Fruit fly (Drosophila melanogaster) whole organism: ENCODE results near the gene CG13926.

Experiments used
- CG8478 ChIP-seq: fragments of >200 bp; optimal IDR thresholded peaks from 2 replicates; lab custom pipeline; 2018; ENCODE audit warnings: inconsistent platforms
- Dll ChIP-seq: fragments of >200 bp; optimal IDR thresholded peaks from 2 replicates; lab custom pipeline; 2017
- EcR ChIP-seq, 2 experiments: fragments of >200 bp; optimal IDR thresholded peaks; 2 replicates each; lab custom pipeline; 2017; ENCODE audit warnings: missing biosample characterization in 2 of 2, missing genetic modification characterization in 2 of 2, missing genetic modification reagents in 2 of 2
- pan ChIP-seq: fragments of >200 bp; optimal IDR thresholded peaks from 2 replicates; lab custom pipeline; 2017
- psq ChIP-seq: fragments of >200 bp; optimal IDR thresholded peaks from 2 replicates; lab custom pipeline; 2017
- usp ChIP-seq: fragments of >200 bp; optimal IDR thresholded peaks from 2 replicates; lab custom pipeline; 2017; ENCODE audit warnings: missing biosample characterization, missing genetic modification characterization, mixed read lengths

CG13926 gene

DNA sequence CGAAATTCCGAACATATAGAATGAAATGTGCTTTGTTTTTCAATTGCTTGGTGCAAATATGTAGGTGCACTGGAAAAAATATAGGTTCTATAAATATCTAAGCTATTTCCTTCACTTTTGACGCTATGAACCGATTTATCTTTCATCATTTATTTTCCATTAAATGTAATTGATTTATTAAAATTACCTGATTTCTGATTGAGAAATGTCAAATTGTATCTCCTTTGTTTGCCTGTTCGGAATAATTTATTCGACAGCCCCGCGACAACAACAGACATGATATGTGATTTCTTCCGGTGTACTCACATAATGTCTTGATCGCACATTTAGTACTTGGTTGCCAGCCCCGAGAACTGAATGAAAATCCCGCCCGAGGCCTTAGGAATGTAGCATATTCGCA lies 8.3 kb downstream of the CG13926 start:
- TF ChIP-seq CG8478 (lab: Kevin White, UChicago) (no peak), psq (lab: Kevin White, UChicago) (no peak), EcR (GFP tag; optimal IDR thresholded peaks at IDR 0.05; lab: Kevin White, UChicago) (no peak), pan (no peak), Dll (no peak), usp (GFP tag; lab: Kevin White, UChicago) (no peak)

dm6 chr3L:1602833-1603128 lies 15.2 kb downstream of the CG13926 start, which contains the start of the genes CG18170 and CG33791:
Gene CG18170, plus strand, starts transcription at chr3L:1602954.
Gene CG33791, plus strand, starts transcription at chr3L:1602954.
- TF ChIP-seq Dll, result no peak
- no peak for TF ChIP-seq CG8478 (lab: Kevin White, UChicago)
- no peak for TF ChIP-seq usp (GFP tag; lab: Kevin White, UChicago)
- TF ChIP-seq EcR (GFP tag; optimal IDR thresholded peaks at IDR 0.05; lab: Kevin White, UChicago), result no peak
- TF ChIP-seq pan, result no peak
- no peak for TF ChIP-seq psq (lab: Kevin White, UChicago)

DNA sequence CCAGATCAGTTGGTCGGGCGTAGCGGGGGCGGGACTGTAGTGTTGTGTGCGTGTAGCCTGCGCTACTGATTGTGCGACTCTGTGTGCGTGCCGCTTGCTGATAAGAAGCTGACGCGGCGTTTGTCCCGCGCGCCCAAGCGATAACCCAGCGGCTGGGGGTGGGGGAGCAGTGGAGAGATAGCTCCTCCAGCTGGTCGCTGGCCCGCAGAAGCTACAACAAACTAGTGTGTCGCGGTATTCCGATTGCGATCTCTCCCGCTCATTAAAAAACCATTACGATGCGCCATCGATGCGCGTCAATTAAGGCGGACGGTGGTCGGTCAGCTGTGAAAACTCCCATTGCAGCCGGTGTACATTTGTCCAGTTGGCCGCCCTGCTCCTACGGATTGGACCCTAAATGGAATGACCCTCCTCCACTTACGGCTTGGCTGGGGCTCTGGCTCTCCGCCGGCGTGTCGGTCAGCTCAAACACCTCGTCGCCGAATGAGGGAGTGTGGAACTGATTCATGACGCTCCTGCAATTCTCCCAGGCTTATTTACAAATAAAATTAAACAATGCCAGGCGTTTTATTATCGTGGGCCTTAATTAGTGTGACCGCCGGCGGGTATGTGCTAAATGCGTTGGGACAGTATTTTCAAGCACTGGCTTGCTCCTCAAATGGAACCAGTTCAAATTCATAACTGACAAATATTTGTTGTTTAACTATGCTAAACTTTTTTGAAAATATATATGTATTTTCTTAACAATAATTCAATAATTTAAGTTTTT lies 15.7 kb downstream of the CG13926 start, which contains the start of gene CG12104:
TSS of gene CG12104 (minus strand) at position 611 of the 769 bp plus-strand sequence.
- TF ChIP-seq Dll (no peak), CG8478 (lab: Kevin White, UChicago) (no peak), psq (lab: Kevin White, UChicago) (no peak), pan (no peak), usp (GFP tag; lab: Kevin White, UChicago) (no peak), EcR (GFP tag; optimal IDR thresholded peaks at IDR 0.05; lab: Kevin White, UChicago) (no peak)

- no peak for TF ChIP-seq usp (GFP tag; lab: Kevin White, UChicago)
- no peak for TF ChIP-seq Dll
- TF ChIP-seq EcR (GFP tag; optimal IDR thresholded peaks at IDR 0.05; lab: Kevin White, UChicago), result no peak
- TF ChIP-seq CG8478 (lab: Kevin White, UChicago), result no peak
- no peak for TF ChIP-seq pan
- TF ChIP-seq psq (lab: Kevin White, UChicago), result no peak
These were observed 25.0 kb downstream of the CG13926 start for dm6 chr3L:1592822-1593452.

dm6 chr3L:1591692-1592371 lies 26.1 kb downstream of the CG13926 start:
- TF ChIP-seq psq (lab: Kevin White, UChicago), result no peak
- TF ChIP-seq usp (GFP tag; lab: Kevin White, UChicago), result no peak
- no peak for TF ChIP-seq CG8478 (lab: Kevin White, UChicago)
- TF ChIP-seq EcR (GFP tag; optimal IDR thresholded peaks at IDR 0.05; lab: Kevin White, UChicago), result no peak
- TF ChIP-seq pan, result no peak
- TF ChIP-seq Dll, result no peak

DNA sequence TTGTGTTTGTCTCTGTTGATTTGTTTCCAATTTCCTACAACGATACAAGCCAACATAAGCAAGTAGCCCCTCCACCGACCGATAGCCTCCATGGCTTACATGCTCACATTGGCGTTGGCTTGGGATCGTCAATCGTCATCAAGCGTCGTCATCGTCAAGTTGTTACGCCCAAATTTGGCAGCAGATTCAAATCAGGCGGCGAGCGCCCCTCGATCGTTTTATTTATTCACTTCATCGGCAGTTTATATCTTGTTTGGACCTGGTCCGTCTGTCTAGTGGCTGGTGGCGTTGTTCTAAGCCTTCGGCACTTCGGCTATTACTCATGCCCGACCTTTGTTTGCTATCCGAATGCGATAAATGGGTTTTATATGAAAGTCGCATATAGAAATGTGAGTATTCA lies 27.8 kb downstream of the CG13926 start:
- no peak for TF ChIP-seq CG8478 (lab: Kevin White, UChicago)
- TF ChIP-seq EcR (GFP tag; optimal IDR thresholded peaks at IDR 0.05; lab: Kevin White, UChicago), result no peak
- TF ChIP-seq Dll, result no peak
- no peak for TF ChIP-seq pan
- no peak for TF ChIP-seq usp (GFP tag; lab: Kevin White, UChicago)
- no peak for TF ChIP-seq psq (lab: Kevin White, UChicago)

DNA sequence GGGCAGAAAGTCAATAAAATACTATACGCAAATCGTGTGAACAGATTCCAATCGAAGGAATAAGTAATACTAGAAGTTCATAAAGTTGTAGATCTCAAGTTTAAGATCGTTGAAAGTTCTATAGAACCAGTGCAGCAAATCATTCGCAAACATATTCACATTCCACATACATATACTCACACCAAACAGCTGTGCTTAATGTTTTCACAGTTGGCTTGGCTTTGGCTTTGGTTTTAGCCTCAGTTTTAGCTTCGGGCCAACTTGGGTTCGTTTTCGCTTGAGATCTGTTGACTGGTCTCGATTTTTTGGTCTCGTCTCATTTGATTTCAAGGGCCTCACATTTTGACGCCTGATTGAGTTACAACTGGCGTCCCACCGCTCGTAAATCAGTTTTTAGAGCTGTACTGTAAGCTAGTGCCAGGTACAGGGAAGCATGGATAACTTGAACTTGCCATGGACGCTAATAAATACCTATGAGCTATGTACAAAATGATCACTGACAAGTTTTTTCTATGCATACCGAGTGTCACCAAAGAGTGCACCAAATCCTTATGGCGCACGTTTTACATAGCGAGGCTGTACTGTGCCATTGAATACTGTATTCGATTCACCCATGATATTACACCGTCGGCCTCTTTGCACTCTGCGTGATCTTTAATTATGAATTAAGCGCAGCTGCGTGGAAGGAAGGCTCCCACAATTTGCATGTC lies 30.7 kb downstream of the CG13926 start:
- no peak for TF ChIP-seq CG8478 (lab: Kevin White, UChicago)
- no peak for TF ChIP-seq Dll
- no peak for TF ChIP-seq EcR (GFP tag; optimal IDR thresholded peaks at IDR 0.05; lab: Kevin White, UChicago)
- no peak for TF ChIP-seq pan
- TF ChIP-seq usp (GFP tag; lab: Kevin White, UChicago), result no peak
- no peak for TF ChIP-seq psq (lab: Kevin White, UChicago)

DNA sequence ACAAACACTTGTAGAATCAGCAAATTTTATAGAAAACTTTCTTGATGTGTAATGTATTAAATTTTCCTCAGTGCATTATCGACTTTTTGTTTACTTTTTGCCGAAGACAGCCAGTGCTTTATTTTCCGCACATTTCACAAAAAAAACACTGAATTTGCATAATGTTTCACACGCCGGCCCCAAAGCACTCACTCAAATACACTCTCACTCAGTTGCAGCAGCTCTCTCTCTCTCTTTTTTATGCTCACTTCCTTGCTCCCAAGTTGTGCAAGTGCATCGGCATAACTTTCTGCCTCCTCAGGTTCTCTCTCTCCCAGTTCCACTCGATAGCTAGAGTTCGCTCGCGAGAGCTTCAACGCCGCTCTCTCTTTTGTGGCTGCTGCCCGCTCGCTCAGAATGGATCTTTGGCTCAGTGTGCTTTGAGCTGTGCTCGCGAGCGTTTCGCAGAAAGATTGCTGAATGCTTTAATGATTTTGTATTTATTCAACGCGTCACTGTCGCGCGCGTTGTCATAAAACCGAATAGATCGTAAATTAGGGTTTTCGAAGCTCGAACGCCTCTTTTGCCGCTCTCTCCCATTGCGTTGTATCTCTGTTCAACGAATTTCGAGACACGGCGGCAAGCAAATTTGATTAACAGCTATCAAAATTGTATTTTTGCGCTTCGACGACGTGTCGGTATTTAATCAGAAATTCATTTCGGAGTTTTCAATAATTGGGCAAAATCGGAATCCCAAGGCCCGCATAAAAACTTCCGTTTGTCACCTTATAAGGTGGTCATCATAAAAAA lies 31.5 kb downstream of the CG13926 start:
- no peak for TF ChIP-seq usp (GFP tag; lab: Kevin White, UChicago)
- peak; percentile 99 for TF ChIP-seq Dll

dm6 chr3L:1584781-1585180 lies 33.2 kb downstream of the CG13926 start:
- TF ChIP-seq EcR (GFP tag; optimal IDR thresholded peaks at IDR 0.05; lab: Kevin White, UChicago) (no peak), pan (no peak), usp (GFP tag; lab: Kevin White, UChicago) (no peak), Dll (no peak), CG8478 (lab: Kevin White, UChicago) (no peak), psq (lab: Kevin White, UChicago) (no peak)

dm6 chr3L:1584003-1584402 lies 34.0 kb downstream of the CG13926 start:
- TF ChIP-seq usp (GFP tag; lab: Kevin White, UChicago), result no peak
- TF ChIP-seq EcR (GFP tag; optimal IDR thresholded peaks at IDR 0.05; lab: Kevin White, UChicago), result no peak
- TF ChIP-seq psq (lab: Kevin White, UChicago), result no peak
- TF ChIP-seq CG8478 (lab: Kevin White, UChicago), result no peak
- no peak for TF ChIP-seq Dll

DNA sequence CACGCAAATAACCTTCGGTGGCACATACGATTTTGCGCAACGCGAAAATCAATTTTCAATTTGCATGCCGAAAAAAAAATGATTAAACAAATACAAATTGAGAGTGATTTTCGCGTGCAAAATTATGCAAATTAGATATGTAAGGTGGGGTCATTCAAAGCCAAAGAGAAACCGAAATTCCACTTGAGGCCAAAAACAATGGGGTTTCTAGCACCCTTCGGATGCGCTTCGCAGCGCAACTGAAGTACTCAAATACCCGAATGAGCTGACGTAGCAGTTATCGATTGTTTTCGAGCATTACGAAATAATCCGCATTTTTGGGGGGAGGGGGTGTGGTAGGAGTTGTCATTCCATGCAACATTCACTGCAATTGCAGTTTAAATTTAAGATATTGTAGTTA lies 37.1 kb downstream of the CG13926 start:
- TF ChIP-seq Dll (no peak), psq (lab: Kevin White, UChicago) (no peak)
